Fruit fly (Drosophila melanogaster): ENCODE measurements around the gene dgt6.

DNA sequence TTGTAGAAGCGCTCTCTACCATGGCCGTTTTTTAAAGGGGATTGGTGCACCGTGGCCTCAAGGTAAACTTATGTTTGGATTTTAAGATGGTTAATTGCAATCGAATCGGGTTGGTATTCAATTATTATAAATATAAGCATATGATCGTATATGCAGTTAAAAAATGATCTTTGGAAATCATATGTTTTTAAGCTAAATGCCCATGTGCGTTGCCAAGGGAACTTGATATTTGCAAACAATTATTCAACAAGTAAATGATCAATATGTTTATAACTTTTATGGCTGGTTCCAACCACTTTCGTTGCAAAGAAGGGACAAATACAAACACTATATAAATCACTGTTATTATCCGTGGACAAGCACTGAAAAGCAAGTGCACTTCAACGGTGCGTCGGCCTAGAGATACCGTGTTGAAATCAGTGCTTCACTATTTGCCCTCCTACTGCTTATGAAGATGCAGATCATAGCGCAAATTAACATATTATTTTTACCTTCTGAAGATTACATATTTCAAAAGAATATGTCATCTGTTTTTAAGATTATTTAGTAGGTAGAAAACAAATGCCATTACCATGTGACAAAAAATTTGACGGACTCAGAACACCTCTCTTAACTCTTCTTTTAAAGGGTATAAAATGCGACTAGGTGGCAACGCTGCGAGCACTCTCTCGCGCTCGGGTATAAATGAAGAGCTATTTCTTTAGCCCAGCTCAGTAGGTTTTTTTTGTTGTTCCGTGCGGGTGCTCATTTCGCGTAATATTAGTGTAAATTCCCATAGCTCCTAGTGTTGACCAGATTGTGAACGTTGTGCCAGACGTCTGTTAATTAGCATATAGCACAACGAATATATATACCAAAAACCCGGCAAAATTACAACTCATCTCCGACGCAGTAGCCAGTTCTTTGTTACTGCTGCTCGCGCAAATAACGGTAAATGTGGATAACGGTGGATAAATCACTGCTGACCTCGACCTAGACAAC lies 26.9 kb upstream of the dgt6 start, which contains the start of gene rdog:
- peak; percentile 89 for TF ChIP-seq Hr96 (GFP tag; optimal IDR thresholded peaks at IDR 0.05)
- peak; percentile 59 for TF ChIP-seq tj (GFP tag; optimal IDR thresholded peaks at IDR 0.05)
- TF ChIP-seq CG33017 (tag; optimal IDR thresholded peaks at IDR 0.05) = peak; percentile 77
- TF ChIP-seq kay (GFP tag; ENCODE audit: borderline replicate concordance) = no peak
- peak; percentile 80 for TF ChIP-seq bab1 (GFP tag; optimal IDR thresholded peaks at IDR 0.05)
- TF ChIP-seq CG14711 (tag; optimal IDR thresholded peaks at IDR 0.05) = peak; percentile 63
- peak; percentile 97 for TF ChIP-seq ovo (GFP tag; optimal IDR thresholded peaks at IDR 0.05)
- TF ChIP-seq CG12768 (GFP tag; optimal IDR thresholded peaks at IDR 0.05) = peak; percentile 86
- peak; percentile 92 for TF ChIP-seq CG11617 (GFP tag; optimal IDR thresholded peaks at IDR 0.05)
- peak; percentile 82 for TF ChIP-seq CG7045 (GFP tag; optimal IDR thresholded peaks at IDR 0.05)
- TF ChIP-seq CG7101 (tag; optimal IDR thresholded peaks at IDR 0.05) = peak; percentile 80

Data from whole organism, adult.